Fruit fly (Drosophila melanogaster) whole organism, pupa: ENCODE measurements around the gene ATP8B.

Experiments
- CG10348 ChIP-seq: fragments of 200-800 bp; sonication (Bioruptor generic); IDR thresholded peaks from 2 replicates; pipeline ENCODE4 v1.3.6; 2022; ENCODE audit warnings: missing biosample characterization, missing genetic modification characterization
- CG12605 ChIP-seq: fragments of 200-800 bp; sonication (Bioruptor generic); IDR thresholded peaks from 2 replicates; pipeline ENCODE4 v1.3.6; 2022; ENCODE audit warnings: missing biosample characterization, missing genetic modification characterization
- CG13204 ChIP-seq: fragments of 200-800 bp; sonication (Bioruptor generic); optimal IDR thresholded peaks from 2 replicates; lab custom pipeline; 2018; ENCODE audit warnings: missing biosample characterization, mild to moderate bottlenecking, missing genetic modification characterization, moderate library complexity
- CG14655 ChIP-seq: fragments of 200-800 bp; sonication (Bioruptor generic); optimal IDR thresholded peaks from 3 replicates; lab custom pipeline; 2017; ENCODE audit warnings: mild to moderate bottlenecking, missing biosample characterization, missing genetic modification reagents, missing genetic modification characterization
- CG15710 ChIP-seq: fragments of 200-800 bp; sonication (Bioruptor generic); optimal IDR thresholded peaks from 2 replicates; lab custom pipeline; 2018; ENCODE audit warnings: missing biosample characterization, mild to moderate bottlenecking, missing genetic modification characterization, moderate library complexity
- CG17806 ChIP-seq: fragments of 200-800 bp; sonication (Bioruptor generic); optimal IDR thresholded peaks from 2 replicates; lab custom pipeline; 2018; ENCODE audit warnings: missing biosample characterization, mild to moderate bottlenecking, missing genetic modification characterization, moderate library complexity
- CG32121 ChIP-seq: fragments of 200-800 bp; sonication (Bioruptor generic); IDR thresholded peaks from 2 replicates; pipeline ENCODE4 v1.3.6; 2022; ENCODE audit warnings: missing biosample characterization, missing genetic modification characterization
- CG34367 ChIP-seq: fragments of 200-800 bp; sonication (Bioruptor generic); optimal IDR thresholded peaks from 2 replicates; lab custom pipeline; 2018; ENCODE audit warnings: missing biosample characterization, mild to moderate bottlenecking, missing genetic modification characterization
- CG4496 ChIP-seq: fragments of 200-800 bp; sonication (Bioruptor generic); IDR thresholded peaks from 3 replicates; pipeline ENCODE4 v1.3.6; 2022; ENCODE audit warnings: missing biosample characterization, missing genetic modification characterization
- CG8159 ChIP-seq: fragments of 200-800 bp; sonication (Bioruptor generic); optimal IDR thresholded peaks from 3 replicates; lab custom pipeline; 2018; ENCODE audit warnings: missing biosample characterization, mild to moderate bottlenecking, missing genetic modification characterization, moderate library complexity
- CG8301 ChIP-seq: fragments of 200-800 bp; sonication (Bioruptor generic); optimal IDR thresholded peaks from 2 replicates; lab custom pipeline; 2018; ENCODE audit warnings: missing biosample characterization, mild to moderate bottlenecking, missing genetic modification characterization
- CG9948 ChIP-seq: fragments of 200-800 bp; sonication (Bioruptor generic); optimal IDR thresholded peaks from 2 replicates; lab custom pipeline; 2018; ENCODE audit warnings: missing biosample characterization, mild to moderate bottlenecking, missing genetic modification characterization, moderate library complexity
- D1 ChIP-seq: fragments of 200-800 bp; sonication (Bioruptor generic); optimal IDR thresholded peaks from 2 replicates; lab custom pipeline; 2018; ENCODE audit warnings: missing biosample characterization, mild to moderate bottlenecking, missing genetic modification characterization, moderate library complexity
- EcR ChIP-seq: fragments of 200-800 bp; sonication (Bioruptor generic); optimal IDR thresholded peaks from 3 replicates; lab custom pipeline; 2019; ENCODE audit warnings: missing biosample characterization, missing genetic modification characterization, mild to moderate bottlenecking, moderate library complexity, missing genetic modification reagents
- Ets98B ChIP-seq: fragments of 200-800 bp; sonication (Bioruptor generic); IDR thresholded peaks from 2 replicates; pipeline ENCODE4 v1.3.6; 2022; ENCODE audit warnings: missing biosample characterization, missing genetic modification characterization
- Pif1A ChIP-seq: fragments of 200-800 bp; sonication (Bioruptor generic); optimal IDR thresholded peaks from 3 replicates; lab custom pipeline; 2016; ENCODE audit warnings: missing biosample characterization, missing genetic modification characterization
- Pif1B ChIP-seq: fragments of 200-800 bp; sonication (Bioruptor generic); optimal IDR thresholded peaks from 3 replicates; lab custom pipeline; 2016; ENCODE audit warnings: missing biosample characterization, missing genetic modification characterization
- Snoo ChIP-seq: fragments of 200-800 bp; sonication (Bioruptor generic); optimal IDR thresholded peaks from 3 replicates; lab custom pipeline; 2017; ENCODE audit warnings: missing biosample characterization, mild to moderate bottlenecking, missing genetic modification characterization, inconsistent platforms
- fd96Ca ChIP-seq: fragments of 200-800 bp; sonication (Bioruptor generic); IDR thresholded peaks from 3 replicates; pipeline ENCODE4 v1.3.6; 2022; ENCODE audit warnings: missing biosample characterization, missing genetic modification characterization
- gl ChIP-seq: fragments of 200-800 bp; sonication (Bioruptor generic); optimal IDR thresholded peaks from 2 replicates; lab custom pipeline; 2018; ENCODE audit warnings: missing biosample characterization, mild to moderate bottlenecking, missing genetic modification characterization
- rn ChIP-seq: fragments of 200-800 bp; sonication (Bioruptor generic); IDR thresholded peaks from 2 replicates; pipeline ENCODE4 v1.3.6; 2022; ENCODE audit warnings: missing biosample characterization, missing genetic modification characterization

Gene ATP8B

DNA sequence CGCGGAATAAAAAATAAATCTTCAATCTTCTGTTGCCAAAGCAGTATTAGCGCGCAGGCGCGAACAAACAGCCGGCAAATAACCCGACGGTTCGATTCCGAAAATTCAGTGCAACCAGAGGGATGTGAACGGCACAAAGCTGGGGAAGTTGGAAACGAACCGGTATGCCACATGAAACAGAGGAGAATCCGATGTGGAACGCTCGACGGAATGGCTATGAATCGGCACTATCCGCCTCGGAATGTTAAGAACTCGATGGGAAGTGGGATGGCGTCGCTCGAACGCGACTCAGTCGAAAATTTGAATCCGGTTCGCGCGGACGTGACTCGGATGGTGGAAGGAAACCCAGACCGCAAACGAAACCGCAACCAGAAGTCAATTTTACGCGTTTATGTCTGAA lies 4.2 kb upstream of the ATP8B start, which contains the start of gene dpr17:
dpr17 (plus strand) TSS at position 289 of the 400 bp plus-strand sequence.
- TF ChIP-seq CG34367 (no peak), Pif1A (GFP tag; lab: Kevin White, UChicago) (no peak), CG17806 (tag; lab: Kevin White, UChicago) (no peak), rn (GFP tag; lab: Robert Waterston, UW) (no peak), D1 (no peak), CG13204 (GFP tag; lab: Kevin White, UChicago) (no peak), CG8159 (tag; lab: Kevin White, UChicago) (no peak), CG15710 (no peak), EcR (GFP tag; lab: Kevin White, UChicago) (no peak), CG4496 (GFP tag; lab: Robert Waterston, UW) (no peak), Ets98B (no peak), Snoo (tag; lab: Kevin White, UChicago) (no peak), Pif1B (GFP tag; lab: Kevin White, UChicago) (no peak), CG12605 (no peak), CG14655 (GFP tag; lab: Kevin White, UChicago) (no peak), gl (tag; lab: Kevin White, UChicago) (no peak), CG8301 (no peak)

DNA sequence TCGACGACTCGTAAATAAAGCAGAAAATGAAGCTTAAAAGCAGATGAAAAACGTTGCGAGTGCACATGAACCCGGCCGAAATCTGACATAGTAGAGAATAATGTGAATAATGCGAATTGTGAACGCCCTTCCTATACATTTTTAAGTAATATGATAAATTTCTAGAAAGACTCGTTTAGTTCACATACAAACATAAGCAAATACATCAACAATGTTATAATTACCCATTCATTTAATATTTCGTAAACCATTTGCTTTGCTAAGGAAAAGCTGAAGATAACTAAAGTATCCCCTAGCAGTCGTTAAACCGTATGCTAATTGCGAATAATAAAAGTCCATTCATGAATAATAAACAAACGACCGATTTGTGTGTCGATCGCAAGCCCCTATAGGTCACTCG lies 6.9 kb downstream of the ATP8B start:
- 0 out of 3 replicates have a peak, but pooled peaks have one; percentile 13 for TF ChIP-seq CG4496 (GFP tag; lab: Robert Waterston, UW)
- no peak for TF ChIP-seq gl (tag; lab: Kevin White, UChicago)

DNA sequence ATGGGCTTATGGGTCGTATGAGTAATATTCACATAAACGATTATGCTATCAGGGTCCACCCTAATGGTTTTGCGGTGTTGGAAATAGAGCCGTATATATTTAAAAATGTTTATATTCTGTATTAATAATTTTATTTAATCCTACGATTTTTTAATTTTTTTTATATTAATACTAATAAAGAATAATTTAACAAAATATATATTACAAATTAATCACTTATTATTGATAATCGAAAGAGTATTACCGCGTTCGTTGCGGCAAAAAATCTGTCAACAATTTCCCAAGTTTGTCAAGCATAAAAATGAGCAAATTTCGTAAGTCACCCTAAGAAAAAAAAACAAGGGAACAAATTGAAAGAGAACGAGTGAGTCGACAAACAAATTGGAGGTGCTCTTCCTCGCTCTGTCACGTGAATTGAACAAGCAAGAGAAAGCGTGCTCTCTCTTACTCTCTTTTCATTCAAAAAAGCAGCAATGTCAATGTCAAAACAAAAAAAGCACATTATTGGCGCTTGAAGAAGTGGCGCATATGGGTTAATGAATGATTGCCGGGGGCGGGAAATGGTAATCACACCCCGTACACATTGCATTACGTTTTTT lies 9.9 kb downstream of the ATP8B start:
- TF ChIP-seq CG12605 (no peak), CG8159 (tag; lab: Kevin White, UChicago) (peak; percentile 46), Pif1A (GFP tag; lab: Kevin White, UChicago) (no peak)

DNA sequence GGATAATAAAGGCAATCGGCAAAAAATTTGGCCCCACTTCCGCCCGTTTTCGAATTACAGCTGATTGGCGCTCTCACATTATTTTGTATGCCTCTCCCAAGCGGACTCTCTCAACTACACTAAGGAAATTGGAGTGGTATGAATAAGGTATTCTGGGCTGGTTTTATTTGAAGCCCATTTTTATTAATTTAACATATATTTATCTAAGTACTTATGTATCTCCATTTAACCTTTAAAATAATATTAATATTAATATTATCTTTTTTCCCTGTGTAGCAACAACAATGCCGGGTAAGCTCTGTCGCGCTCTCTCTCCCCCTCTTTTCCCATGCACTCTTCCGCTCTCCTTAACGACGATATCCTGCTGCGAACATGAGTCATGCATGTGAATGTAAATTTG lies 11.5 kb downstream of the ATP8B start:
- no peak for TF ChIP-seq gl (tag; lab: Kevin White, UChicago)
- TF ChIP-seq Ets98B = peak; percentile 69; the same call in 1 of the 2 replicates
- TF ChIP-seq Pif1A (GFP tag; lab: Kevin White, UChicago) = peak; percentile 44
- no peak for TF ChIP-seq CG17806 (tag; lab: Kevin White, UChicago)
- TF ChIP-seq EcR (GFP tag; lab: Kevin White, UChicago) = no peak
- TF ChIP-seq Pif1B (GFP tag; lab: Kevin White, UChicago) = peak; percentile 41
- TF ChIP-seq Snoo (tag; lab: Kevin White, UChicago) = no peak
- no peak for TF ChIP-seq CG8301
- TF ChIP-seq CG8159 (tag; lab: Kevin White, UChicago) = peak; percentile 87
- peak; percentile 70 for TF ChIP-seq CG14655 (GFP tag; lab: Kevin White, UChicago)
- peak; percentile 76 for TF ChIP-seq CG9948 (tag; lab: Kevin White, UChicago)
- 0 out of 2 replicates have a peak, but pooled peaks have one; percentile 11 for TF ChIP-seq rn (GFP tag; lab: Robert Waterston, UW)
- TF ChIP-seq CG34367 = peak; percentile 58
- TF ChIP-seq CG4496 (GFP tag; lab: Robert Waterston, UW) = peak; percentile 79
- no peak for TF ChIP-seq D1
- TF ChIP-seq CG15710 = peak; percentile 85
- no peak for TF ChIP-seq CG13204 (GFP tag; lab: Kevin White, UChicago)
- TF ChIP-seq fd96Ca (GFP tag; lab: Robert Waterston, UW) = peak; percentile 61; the same call in 2 of the 3 replicates
- TF ChIP-seq CG12605 = peak; percentile 45; the same call in 1 of the 2 replicates
- TF ChIP-seq CG32121 (GFP tag; lab: Robert Waterston, UW) = peak; percentile 74
- TF ChIP-seq CG10348 = no peak

DNA sequence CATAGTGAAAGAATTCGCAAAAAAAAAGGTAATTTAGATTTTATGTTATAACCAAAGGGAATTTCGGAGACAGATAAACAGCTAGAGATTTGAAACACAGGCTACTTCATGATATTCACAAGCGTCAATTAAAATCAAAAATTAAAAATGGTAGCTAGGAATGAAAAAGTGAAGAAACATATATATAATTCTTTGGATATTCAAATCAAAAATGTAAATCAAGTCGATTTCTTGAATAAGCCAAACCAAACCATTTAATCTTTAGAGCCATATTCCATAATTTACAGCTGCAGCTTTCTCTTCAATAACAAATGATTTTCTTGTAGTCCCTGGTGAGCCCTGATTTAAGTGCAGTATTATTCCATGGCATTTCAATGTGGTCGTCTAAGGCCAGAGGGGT lies 27.6 kb downstream of the ATP8B start, which contains the start of gene CG14740:
CG14740 (minus strand) TSS at position 101 of the 400 bp plus-strand sequence.
- no peak for TF ChIP-seq Pif1B (GFP tag; lab: Kevin White, UChicago)
- no peak for TF ChIP-seq Ets98B
- TF ChIP-seq Pif1A (GFP tag; lab: Kevin White, UChicago) = no peak
- no peak for TF ChIP-seq CG17806 (tag; lab: Kevin White, UChicago)
- TF ChIP-seq CG9948 (tag; lab: Kevin White, UChicago) = no peak
- TF ChIP-seq gl (tag; lab: Kevin White, UChicago) = no peak

DNA sequence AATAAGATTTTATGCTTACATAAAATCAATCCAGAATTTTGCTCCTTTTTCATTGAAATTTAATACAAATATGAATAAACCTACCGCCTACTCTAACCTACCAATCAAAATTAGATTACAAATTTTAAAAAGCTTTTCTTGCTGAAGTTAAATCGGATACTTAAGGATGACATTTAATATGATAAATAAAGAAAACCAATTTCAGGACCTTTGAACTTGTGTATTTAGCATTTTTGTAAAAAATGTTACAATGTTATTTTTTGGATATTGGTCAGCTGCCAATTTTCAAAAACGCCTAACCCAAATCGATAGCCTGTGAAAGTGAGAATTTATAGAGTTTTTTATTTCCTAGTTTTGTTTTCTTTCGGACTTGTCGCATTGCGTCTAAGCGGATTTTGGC lies 41.3 kb downstream of the ATP8B start, which contains the start of gene CG14739:
CG14739 (minus strand) TSS at position 101 of the 400 bp plus-strand sequence.
- no peak for TF ChIP-seq CG10348
- TF ChIP-seq Ets98B = no peak
- TF ChIP-seq CG14655 (GFP tag; lab: Kevin White, UChicago) = no peak
- no peak for TF ChIP-seq CG34367
- no peak for TF ChIP-seq CG17806 (tag; lab: Kevin White, UChicago)
- no peak for TF ChIP-seq CG8159 (tag; lab: Kevin White, UChicago)
- TF ChIP-seq CG15710 = no peak
- no peak for TF ChIP-seq rn (GFP tag; lab: Robert Waterston, UW)
- TF ChIP-seq CG32121 (GFP tag; lab: Robert Waterston, UW) = no peak
- TF ChIP-seq CG12605 = no peak
- no peak for TF ChIP-seq gl (tag; lab: Kevin White, UChicago)
- no peak for TF ChIP-seq CG4496 (GFP tag; lab: Robert Waterston, UW)
- no peak for TF ChIP-seq Pif1A (GFP tag; lab: Kevin White, UChicago)
- TF ChIP-seq Pif1B (GFP tag; lab: Kevin White, UChicago) = no peak
- TF ChIP-seq Snoo (tag; lab: Kevin White, UChicago) = no peak
